Fruit fly (Drosophila melanogaster): ENCODE measurements around the gene CG33093.

DNA sequence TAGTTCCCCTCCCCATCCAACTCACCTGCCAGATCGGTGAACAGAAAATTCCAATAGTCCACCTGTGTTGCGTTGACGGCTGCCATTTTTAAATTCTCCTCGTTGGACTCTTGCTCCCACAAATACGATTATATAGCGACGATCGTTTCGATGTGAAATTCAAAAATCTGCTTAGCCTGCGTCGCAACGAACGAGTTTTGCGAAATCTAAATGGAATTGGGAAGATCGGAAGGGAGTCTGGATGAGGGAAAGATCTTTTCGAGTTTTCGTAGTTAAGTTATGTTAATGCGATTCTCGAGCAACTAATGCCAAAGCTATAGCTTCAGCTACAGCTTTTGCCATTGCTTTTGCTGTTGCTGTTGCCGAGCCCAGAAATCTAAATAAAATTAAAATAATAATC, 28.5 kb upstream of the CG33093 start:
- TF ChIP-seq CG8478 (optimal IDR thresholded peaks at IDR 0.05) (no peak), psq (optimal IDR thresholded peaks at IDR 0.05) (no peak)

Measured in whole organism.